Worm (Caenorhabditis elegans): ENCODE data around the gene clec-54.
A peak's percentile ranks its signal among the peaks of the same experiment; 100 is the strongest.

clec-54 gene

ce11 chrV:14480533-14480932 is 3.8 kb downstream of the clec-54 start:
- TF ChIP-seq ets-7 (tag; optimal IDR thresholded peaks at IDR 0.05) (no peak), ceh-13 (GFP tag; optimal IDR thresholded peaks at IDR 0.05) (no peak)

ce11 chrV:14481401-14481800 is 4.7 kb downstream of the clec-54 start, which contains the start of gene R02D5.7:
R02D5.7 (minus strand) TSS chrV:14481501.
- TF ChIP-seq F13C5.2 (tag; optimal IDR thresholded peaks at IDR 0.05) (no peak), B0310.2 (tag; optimal IDR thresholded peaks at IDR 0.05) (no peak), hnd-1 (tag; optimal IDR thresholded peaks at IDR 0.05) (no peak), ceh-13 (GFP tag; optimal IDR thresholded peaks at IDR 0.05) (no peak), scrt-1 (GFP tag; IDR thresholded peaks at IDR 0.05) (no peak)

- no peak for TF ChIP-seq ceh-13 (GFP tag; optimal IDR thresholded peaks at IDR 0.05)
- TF ChIP-seq tbx-11 (GFP tag; IDR thresholded peaks at IDR 0.05) = no peak
- TF ChIP-seq scrt-1 (GFP tag; IDR thresholded peaks at IDR 0.05) = no peak
- no peak for TF ChIP-seq F13C5.2 (tag; optimal IDR thresholded peaks at IDR 0.05)
- TF ChIP-seq flt-1 (GFP tag; IDR thresholded peaks at IDR 0.05) = no peak
- no peak for TF ChIP-seq ama-1 (optimal IDR thresholded peaks at IDR 0.05)
- TF ChIP-seq sea-1 (GFP tag; conservative IDR thresholded peaks at IDR 0.05) = no peak
- no peak for TF ChIP-seq hmbx-1 (tag; optimal IDR thresholded peaks at IDR 0.05)
- TF ChIP-seq hnd-1 (tag; optimal IDR thresholded peaks at IDR 0.05) = no peak
- no peak for TF ChIP-seq tbx-37 (GFP tag; conservative IDR thresholded peaks at IDR 0.05)
- TF ChIP-seq ets-7 (tag; optimal IDR thresholded peaks at IDR 0.05) = no peak
- no peak for TF ChIP-seq aly-1 (tag; optimal IDR thresholded peaks at IDR 0.05)
- no peak for TF ChIP-seq B0310.2 (tag; optimal IDR thresholded peaks at IDR 0.05)
- TF ChIP-seq hmg-4 (GFP tag; optimal IDR thresholded peaks at IDR 0.05) = no peak
- no peak for TF ChIP-seq pes-1 (GFP tag; IDR thresholded peaks at IDR 0.05)
Observed at ce11 chrV:14481987-14482386, 5.3 kb downstream of the clec-54 start, which contains the start of gene R02D5.10. R02D5.10 (plus strand) TSS chrV:14482287.

- no peak for TF ChIP-seq tbx-37 (GFP tag; conservative IDR thresholded peaks at IDR 0.05)
- TF ChIP-seq scrt-1 (GFP tag; IDR thresholded peaks at IDR 0.05) = no peak
- no peak for TF ChIP-seq ets-7 (tag; optimal IDR thresholded peaks at IDR 0.05)
- TF ChIP-seq pes-1 (GFP tag; IDR thresholded peaks at IDR 0.05) = no peak
- TF ChIP-seq tbx-11 (GFP tag; IDR thresholded peaks at IDR 0.05) = no peak
- TF ChIP-seq hnd-1 (tag; optimal IDR thresholded peaks at IDR 0.05) = no peak
- TF ChIP-seq hmg-4 (GFP tag; optimal IDR thresholded peaks at IDR 0.05) = no peak
- no peak for TF ChIP-seq flt-1 (GFP tag; IDR thresholded peaks at IDR 0.05)
- TF ChIP-seq hmbx-1 (tag; optimal IDR thresholded peaks at IDR 0.05) = no peak
- TF ChIP-seq sea-1 (GFP tag; conservative IDR thresholded peaks at IDR 0.05) = no peak
- no peak for TF ChIP-seq ceh-36 (tag; optimal IDR thresholded peaks at IDR 0.05)
- TF ChIP-seq tra-4 (tag; optimal IDR thresholded peaks at IDR 0.05) = no peak
- no peak for TF ChIP-seq ama-1 (optimal IDR thresholded peaks at IDR 0.05)
- TF ChIP-seq F13C5.2 (tag; optimal IDR thresholded peaks at IDR 0.05) = no peak
- TF ChIP-seq B0310.2 (tag; optimal IDR thresholded peaks at IDR 0.05) = no peak
Observed at ce11 chrV:14482728-14483210, 6.1 kb downstream of the clec-54 start, which contains the start of gene R02D5.3. R02D5.3 (plus strand) TSS chrV:14483160.

ce11 chrV:14484582-14484981 is 7.9 kb downstream of the clec-54 start, which contains the start of gene R02D5.4:
R02D5.4 (minus strand) TSS chrV:14484682.
- TF ChIP-seq scrt-1 (GFP tag; IDR thresholded peaks at IDR 0.05) = no peak
- no peak for TF ChIP-seq ets-7 (tag; optimal IDR thresholded peaks at IDR 0.05)

ce11 chrV:14491097-14491496 is 14.4 kb downstream of the clec-54 start:
- TF ChIP-seq sea-1 (GFP tag; conservative IDR thresholded peaks at IDR 0.05) (no peak), F13C5.2 (tag; optimal IDR thresholded peaks at IDR 0.05) (peak; percentile 25)

- TF ChIP-seq sea-1 (GFP tag; conservative IDR thresholded peaks at IDR 0.05) = no peak
- no peak for TF ChIP-seq ceh-36 (tag; optimal IDR thresholded peaks at IDR 0.05)
- TF ChIP-seq ceh-13 (GFP tag; optimal IDR thresholded peaks at IDR 0.05) = no peak
- no peak for TF ChIP-seq flt-1 (GFP tag; IDR thresholded peaks at IDR 0.05)
- no peak for TF ChIP-seq B0310.2 (tag; optimal IDR thresholded peaks at IDR 0.05)
- no peak for TF ChIP-seq aly-1 (tag; optimal IDR thresholded peaks at IDR 0.05)
- no peak for TF ChIP-seq hnd-1 (tag; optimal IDR thresholded peaks at IDR 0.05)
- no peak for TF ChIP-seq tbx-37 (GFP tag; conservative IDR thresholded peaks at IDR 0.05)
Observed at ce11 chrV:14493665-14494064, 17.0 kb downstream of the clec-54 start.

- no peak for TF ChIP-seq ceh-36 (tag; optimal IDR thresholded peaks at IDR 0.05)
- no peak for TF ChIP-seq hmg-4 (GFP tag; optimal IDR thresholded peaks at IDR 0.05)
- no peak for TF ChIP-seq tbx-11 (GFP tag; IDR thresholded peaks at IDR 0.05)
- no peak for TF ChIP-seq F13C5.2 (tag; optimal IDR thresholded peaks at IDR 0.05)
- TF ChIP-seq hmbx-1 (tag; optimal IDR thresholded peaks at IDR 0.05) = no peak
- TF ChIP-seq pes-1 (GFP tag; IDR thresholded peaks at IDR 0.05) = no peak
- TF ChIP-seq ceh-13 (GFP tag; optimal IDR thresholded peaks at IDR 0.05) = no peak
- no peak for TF ChIP-seq tra-4 (tag; optimal IDR thresholded peaks at IDR 0.05)
- no peak for TF ChIP-seq ets-7 (tag; optimal IDR thresholded peaks at IDR 0.05)
- TF ChIP-seq flt-1 (GFP tag; IDR thresholded peaks at IDR 0.05) = no peak
- no peak for TF ChIP-seq sea-1 (GFP tag; conservative IDR thresholded peaks at IDR 0.05)
- TF ChIP-seq tbx-37 (GFP tag; conservative IDR thresholded peaks at IDR 0.05) = no peak
- TF ChIP-seq ama-1 (optimal IDR thresholded peaks at IDR 0.05) = no peak
- no peak for TF ChIP-seq scrt-1 (GFP tag; IDR thresholded peaks at IDR 0.05)
- TF ChIP-seq aly-1 (tag; optimal IDR thresholded peaks at IDR 0.05) = no peak
- TF ChIP-seq B0310.2 (tag; optimal IDR thresholded peaks at IDR 0.05) = no peak
- no peak for TF ChIP-seq hnd-1 (tag; optimal IDR thresholded peaks at IDR 0.05)
Observed at ce11 chrV:14495493-14495892, 18.8 kb downstream of the clec-54 start.

- TF ChIP-seq tbx-37 (GFP tag; conservative IDR thresholded peaks at IDR 0.05) (no peak), ceh-13 (GFP tag; optimal IDR thresholded peaks at IDR 0.05) (no peak), ama-1 (optimal IDR thresholded peaks at IDR 0.05) (no peak), hnd-1 (tag; optimal IDR thresholded peaks at IDR 0.05) (no peak), B0310.2 (tag; optimal IDR thresholded peaks at IDR 0.05) (no peak), tra-4 (tag; optimal IDR thresholded peaks at IDR 0.05) (no peak), tbx-11 (GFP tag; IDR thresholded peaks at IDR 0.05) (no peak), scrt-1 (GFP tag; IDR thresholded peaks at IDR 0.05) (no peak), hmbx-1 (tag; optimal IDR thresholded peaks at IDR 0.05) (no peak)
Observed at ce11 chrV:14496446-14496845, 19.7 kb downstream of the clec-54 start.

Measured in whole organism, early embryonic.